Fruit fly (Drosophila melanogaster) S2 (cell line): ENCODE results near the gene CG15196.

Experiments used
- CG8478 ChIP-seq: fragments of >200 bp; optimal IDR thresholded peaks from 2 replicates; lab custom pipeline; 2018
- CTCF ChIP-seq, 2 experiments: fragments of >200 bp; optimal IDR thresholded peaks; 2 replicates each; lab custom pipeline; 2018

DNA sequence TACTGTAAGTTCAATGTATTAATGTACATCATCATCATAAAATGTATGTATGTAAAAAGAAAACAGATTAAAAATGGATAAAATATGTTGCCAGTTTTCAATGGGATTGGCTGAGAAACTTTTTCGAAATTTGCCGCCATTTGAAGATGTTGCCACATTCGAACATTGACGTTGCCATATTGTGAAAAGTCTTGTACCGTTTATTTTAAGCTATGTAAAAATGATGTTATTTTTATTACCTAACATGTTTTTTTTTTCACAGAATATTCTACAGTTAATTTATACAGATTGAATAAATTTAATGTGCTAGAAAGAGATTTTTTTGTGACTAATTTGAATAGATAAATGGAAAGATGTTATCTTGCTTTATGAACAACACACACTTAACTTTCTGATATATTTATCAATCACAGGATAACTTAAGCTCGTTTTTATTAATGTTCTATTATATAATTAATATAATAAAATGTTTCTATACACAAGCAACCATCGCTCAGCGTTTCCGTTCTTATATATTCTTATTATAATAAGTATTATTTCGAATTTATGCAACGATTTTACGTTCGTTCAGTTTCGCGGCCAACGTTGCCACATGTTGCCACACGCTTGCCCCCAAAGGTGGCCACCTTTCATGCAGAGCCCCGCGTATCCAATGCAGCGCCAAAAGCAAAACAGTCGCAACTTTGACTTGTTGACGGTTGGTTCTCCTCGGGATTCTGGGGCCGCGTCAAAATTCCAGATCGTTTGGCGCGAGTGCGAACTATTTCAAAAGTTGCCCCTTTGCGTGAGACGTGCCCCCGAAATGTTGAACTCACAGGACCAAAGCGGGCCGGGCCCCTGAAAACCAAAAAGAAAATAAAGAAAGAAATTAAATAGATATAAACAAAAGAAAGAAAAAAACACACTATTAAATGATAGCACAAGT lies 49.4 kb downstream of the CG15196 start, which contains the start of gene CG43155:
- peak in 1 of 2 experiments; percentile 4 for TF ChIP-seq CTCF (optimal IDR thresholded peaks at IDR 0.05; lab: Kevin White, UChicago)
- no peak for TF ChIP-seq CG8478 (lab: Kevin White, UChicago)
